Fruit fly (Drosophila melanogaster): Measurements from ENCODE around the gene CG13690.

Gene CG13690

dm6 chr2L:439339-439738, 19.9 kb upstream of the CG13690 start (continued):
- TF ChIP-seq CG16779 (tag; optimal IDR thresholded peaks at IDR 0.05) = peak; percentile 51
- TF ChIP-seq CG11902 (GFP tag; optimal IDR thresholded peaks at IDR 0.05) = peak; percentile 66
- peak; percentile 65 to 78 for TF ChIP-seq salr (GFP tag; optimal IDR thresholded peaks at IDR 0.05)
- TF ChIP-seq spab (GFP tag; optimal IDR thresholded peaks at IDR 0.05) = peak; percentile 84
- TF ChIP-seq CG8119 (GFP tag; IDR thresholded peaks at IDR 0.05) = peak; percentile 66
- TF ChIP-seq fkh (GFP tag; optimal IDR thresholded peaks at IDR 0.05) = no peak
- peak; percentile 84 for TF ChIP-seq CG10669 (GFP tag; optimal IDR thresholded peaks at IDR 0.05)
- peak; percentile 86 for TF ChIP-seq Ets96B (tag; optimal IDR thresholded peaks at IDR 0.05)
- TF ChIP-seq svp (GFP tag) = peak; percentile 96
- TF ChIP-seq CG6163 (GFP tag; IDR thresholded peaks at IDR 0.05) = peak; percentile 87
- peak; percentile 48 for TF ChIP-seq Lpt (GFP tag; optimal IDR thresholded peaks at IDR 0.05)
- peak; percentile 80 for TF ChIP-seq Blimp-1 (GFP tag; optimal IDR thresholded peaks at IDR 0.05)
- TF ChIP-seq Eip93F (GFP tag; optimal IDR thresholded peaks at IDR 0.05) = peak; percentile 88
- TF ChIP-seq CG3032 (tag; optimal IDR thresholded peaks at IDR 0.05) = peak; percentile 92
- peak; percentile 36; the same call in 1 of the 2 replicates for TF ChIP-seq CG11294 (GFP tag; IDR thresholded peaks at IDR 0.05)
- peak; percentile 88 for TF ChIP-seq acj6 (GFP tag; optimal IDR thresholded peaks at IDR 0.05)
- TF ChIP-seq Smox (GFP tag; optimal IDR thresholded peaks at IDR 0.05) = peak; percentile 92
- TF ChIP-seq Eip78C (GFP tag) = peak; percentile 95
- peak; percentile 86 for TF ChIP-seq pdm3 (GFP tag; optimal IDR thresholded peaks at IDR 0.05)
- peak; percentile 92 for TF ChIP-seq cyc (GFP tag; optimal IDR thresholded peaks at IDR 0.05)
- TF ChIP-seq net (GFP tag; optimal IDR thresholded peaks at IDR 0.05) = peak; percentile 67
- peak; percentile 57 for TF ChIP-seq CG6276 (GFP tag; optimal IDR thresholded peaks at IDR 0.05)
- peak; percentile 90 for TF ChIP-seq Sox102F (GFP tag; optimal IDR thresholded peaks at IDR 0.05)
- peak; percentile 68 for TF ChIP-seq CG8319 (GFP tag; optimal IDR thresholded peaks at IDR 0.05)
- TF ChIP-seq achi (GFP tag; optimal IDR thresholded peaks at IDR 0.05) = peak; percentile 84
- peak; percentile 75 for TF ChIP-seq dsx (GFP tag; optimal IDR thresholded peaks at IDR 0.05; ENCODE audit: poor library complexity, severe bottlenecking)
- TF ChIP-seq Ets21C (GFP tag; optimal IDR thresholded peaks at IDR 0.05) = peak; percentile 89
- TF ChIP-seq CG7368 (GFP tag; optimal IDR thresholded peaks at IDR 0.05) = peak; percentile 72

- TF ChIP-seq CG4318 (GFP tag; optimal IDR thresholded peaks at IDR 0.05) = no peak
- TF ChIP-seq Sox15 (GFP tag; optimal IDR thresholded peaks at IDR 0.05) = no peak
- no peak for TF ChIP-seq OdsH (GFP tag; optimal IDR thresholded peaks at IDR 0.05)
- TF ChIP-seq Blimp-1 (GFP tag; optimal IDR thresholded peaks at IDR 0.05) = no peak
- no peak for TF ChIP-seq CG16779 (tag; optimal IDR thresholded peaks at IDR 0.05)
- TF ChIP-seq ss (GFP tag; optimal IDR thresholded peaks at IDR 0.05) = no peak
Observed at dm6 chr2L:437498-437897, 18.0 kb upstream of the CG13690 start.

- TF ChIP-seq topi (GFP tag; optimal IDR thresholded peaks at IDR 0.05) = peak; percentile 25
- peak; percentile 65 for TF ChIP-seq OdsH (GFP tag; optimal IDR thresholded peaks at IDR 0.05)
- peak in 1 of 2 experiments; percentile 19 for TF ChIP-seq salr (GFP tag; optimal IDR thresholded peaks at IDR 0.05)
- peak; percentile 34 for TF ChIP-seq CG8319 (GFP tag; optimal IDR thresholded peaks at IDR 0.05)
- TF ChIP-seq spab (GFP tag; optimal IDR thresholded peaks at IDR 0.05) = peak; percentile 2
- peak; percentile 25 for TF ChIP-seq CG10669 (GFP tag; optimal IDR thresholded peaks at IDR 0.05)
- peak; percentile 79 for TF ChIP-seq svp (GFP tag)
- no peak for TF ChIP-seq Hr39 (GFP tag; optimal IDR thresholded peaks at IDR 0.05)
- TF ChIP-seq Eip78C (GFP tag) = peak; percentile 82
- peak; percentile 46 for TF ChIP-seq CG34406 (GFP tag; optimal IDR thresholded peaks at IDR 0.05)
- peak; percentile 35 for TF ChIP-seq pdm3 (GFP tag; optimal IDR thresholded peaks at IDR 0.05)
- TF ChIP-seq CG11762 (GFP tag; optimal IDR thresholded peaks at IDR 0.05; ENCODE audit: insufficient read depth) = peak; percentile 31
- no peak for TF ChIP-seq CG16779 (tag; optimal IDR thresholded peaks at IDR 0.05)
- no peak for TF ChIP-seq fd85E (GFP tag; optimal IDR thresholded peaks at IDR 0.05)
- TF ChIP-seq esn (GFP tag; optimal IDR thresholded peaks at IDR 0.05) = peak; percentile 23
- TF ChIP-seq eg (GFP tag; IDR thresholded peaks at IDR 0.05) = peak; percentile 87
- no peak for TF ChIP-seq Ets21C (GFP tag; optimal IDR thresholded peaks at IDR 0.05)
- TF ChIP-seq CG11294 (GFP tag; IDR thresholded peaks at IDR 0.05) = peak; percentile 35
- TF ChIP-seq net (GFP tag; optimal IDR thresholded peaks at IDR 0.05) = peak; percentile 39
- peak; percentile 92 for TF ChIP-seq CG15336 (GFP tag; IDR thresholded peaks at IDR 0.05)
- TF ChIP-seq CG1621 (tag; optimal IDR thresholded peaks at IDR 0.05) = no peak
- TF ChIP-seq CG6808 (GFP tag; optimal IDR thresholded peaks at IDR 0.05) = peak; percentile 37
- TF ChIP-seq Gug (GFP tag; IDR thresholded peaks at IDR 0.05) = peak; percentile 73
- no peak for TF ChIP-seq CG9139 (GFP tag; optimal IDR thresholded peaks at IDR 0.05)
- no peak for TF ChIP-seq fkh (GFP tag; optimal IDR thresholded peaks at IDR 0.05)
- no peak for TF ChIP-seq Sox15 (GFP tag; optimal IDR thresholded peaks at IDR 0.05)
- peak; percentile 59 for TF ChIP-seq CG3919 (GFP tag; optimal IDR thresholded peaks at IDR 0.05)
- TF ChIP-seq Met (GFP tag; optimal IDR thresholded peaks at IDR 0.05) = peak; percentile 37
- TF ChIP-seq CG8119 (GFP tag; IDR thresholded peaks at IDR 0.05) = peak; percentile 84
Observed at dm6 chr2L:435311-435806, 15.9 kb upstream of the CG13690 start.
